Worm (Caenorhabditis elegans) whole organism, L1 larva: ENCODE measurements around the gene B0365.9.

Experiments
- C04F5.9 ChIP-seq: sonication (generic microtip); optimal IDR thresholded peaks from 2 replicates; lab custom pipeline; 2016; ENCODE audit warnings: missing genetic modification characterization, missing compliant biosample characterization
- C16A3.4 ChIP-seq: fragments of 150-350 bp; optimal IDR thresholded peaks from 2 replicates; lab custom pipeline; 2014; ENCODE audit warnings: missing biosample characterization, missing genetic modification characterization
- F16B12.6 ChIP-seq: fragments of 150-350 bp; optimal IDR thresholded peaks from 2 replicates; lab custom pipeline; 2014; ENCODE audit warnings: missing biosample characterization, missing genetic modification characterization
- aha-1 ChIP-seq: fragments of 150-350 bp; optimal IDR thresholded peaks from 2 replicates; lab custom pipeline; 2014; ENCODE audit warnings: missing biosample characterization, missing genetic modification characterization
- ama-1 ChIP-seq: fragments of 150-350 bp; optimal IDR thresholded peaks from 2 replicates; lab custom pipeline; 2014
- blmp-1 ChIP-seq: fragments of 150-350 bp; optimal IDR thresholded peaks from 2 replicates; lab custom pipeline; 2014; ENCODE audit warnings: missing biosample characterization, missing genetic modification characterization
- ceh-82 ChIP-seq, 3 experiments: fragments of 150-350 bp in 1 of 3; sonication (generic microtip) in 2 of 3; optimal IDR thresholded peaks; 2 replicates each; lab custom pipeline; 2014 to 2017; ENCODE audit warnings: missing biosample characterization in 3 of 3, missing genetic modification characterization in 3 of 3
- ceh-88 ChIP-seq: fragments of 200-800 bp; sonication (Bioruptor generic); IDR thresholded peaks from 2 replicates; pipeline ENCODE4 v1.3.6; 2022; ENCODE audit warnings: missing genetic modification characterization, missing compliant biosample characterization
- ces-1 ChIP-seq: fragments of 150-350 bp; optimal IDR thresholded peaks from 2 replicates; lab custom pipeline; 2014; ENCODE audit warnings: missing biosample characterization, missing genetic modification reagents, missing genetic modification characterization
- dpl-1 ChIP-seq, 3 experiments: fragments of 150-350 bp in 2 of 3; sonication (generic microtip) in 1 of 3; optimal IDR thresholded peaks; 2 replicates each; lab custom pipeline; 2014 to 2017; ENCODE audit warnings: missing biosample characterization in 3 of 3, missing genetic modification characterization in 3 of 3, missing genetic modification reagents in 3 of 3
- dsc-1 ChIP-seq: sonication (generic microtip); optimal IDR thresholded peaks from 2 replicates; lab custom pipeline; 2016; ENCODE audit warnings: mild to moderate bottlenecking, missing genetic modification characterization, missing compliant biosample characterization
- efl-1 ChIP-seq, 4 experiments: fragments of 150-350 bp; optimal IDR thresholded peaks in 3 of 4; peaks in 1 of 4; 1 replicate in 1 of 4; 2 replicates in 3 of 4; lab custom pipeline; 2014; ENCODE audit warnings: missing biosample characterization in 2 of 4, missing genetic modification characterization in 2 of 4, missing genetic modification reagents in 2 of 4
- efl-3 ChIP-seq: fragments of 200-800 bp; sonication (Bioruptor generic); optimal IDR thresholded peaks from 2 replicates; lab custom pipeline; 2018; ENCODE audit warnings: mild to moderate bottlenecking, missing genetic modification characterization, missing compliant biosample characterization
- egl-13 ChIP-seq: sonication (generic microtip); optimal IDR thresholded peaks from 2 replicates; lab custom pipeline; 2016; ENCODE audit warnings: missing genotype, missing genetic modification reagents, missing genetic modification characterization, missing compliant biosample characterization
- egl-27 ChIP-seq, 2 experiments: fragments of 150-350 bp in 1 of 2; sonication (generic microtip); optimal IDR thresholded peaks; 3 replicates each; lab custom pipeline; 2017 to 2018; ENCODE audit warnings: missing biosample characterization in 2 of 2, missing genetic modification characterization in 2 of 2, missing genetic modification reagents in 2 of 2
- elt-2 ChIP-seq: sonication (generic microtip); optimal IDR thresholded peaks from 2 replicates; lab custom pipeline; 2016; ENCODE audit warnings: missing genetic modification characterization, mild to moderate bottlenecking, inconsistent platforms, missing compliant biosample characterization, missing genetic modification reagents
- elt-3 ChIP-seq, 6 experiments: fragments of 150-350 bp in 1 of 6; sonication (generic microtip); optimal IDR thresholded peaks; 2 replicates each; lab custom pipeline; 2017 to 2018; ENCODE audit warnings: missing biosample characterization in 6 of 6, missing genetic modification characterization in 6 of 6, inconsistent platforms in 1 of 6
- ets-5 ChIP-seq: fragments of 200-800 bp; sonication (Bioruptor generic); IDR thresholded peaks from 2 replicates; pipeline ENCODE4 v1.3.6; 2022; ENCODE audit warnings: missing genetic modification characterization, missing compliant biosample characterization
- fkh-8 ChIP-seq: sonication (generic microtip); optimal IDR thresholded peaks from 2 replicates; lab custom pipeline; 2016; ENCODE audit warnings: mild to moderate bottlenecking, missing genetic modification characterization, missing compliant biosample characterization
- fos-1 ChIP-seq: fragments of 150-350 bp; optimal IDR thresholded peaks from 2 replicates; lab custom pipeline; 2014; ENCODE audit warnings: missing biosample characterization, missing genetic modification characterization
- grh-1 ChIP-seq: fragments of 200-800 bp; sonication (Bioruptor generic); IDR thresholded peaks from 2 replicates; pipeline ENCODE4 v1.3.6; 2022; ENCODE audit warnings: missing genetic modification reagents, missing genetic modification characterization, missing compliant biosample characterization
- hlh-17 ChIP-seq: fragments of 200-800 bp; sonication (Bioruptor generic); optimal IDR thresholded peaks from 2 replicates; lab custom pipeline; 2018; ENCODE audit warnings: missing genetic modification characterization, mild to moderate bottlenecking, missing compliant biosample characterization, moderate library complexity, borderline replicate concordance
- irx-1 ChIP-seq: sonication (generic microtip); optimal IDR thresholded peaks from 2 replicates; lab custom pipeline; 2016; ENCODE audit warnings: missing genetic modification characterization, missing compliant biosample characterization
- lin-14 ChIP-seq: fragments of 200-800 bp; sonication (Bioruptor generic); optimal IDR thresholded peaks from 2 replicates; lab custom pipeline; 2018; ENCODE audit warnings: mild to moderate bottlenecking, missing genetic modification characterization, moderate library complexity, missing compliant biosample characterization
- lin-15B ChIP-seq: fragments of 150-350 bp; sonication (generic microtip); optimal IDR thresholded peaks from 3 replicates; lab custom pipeline; 2014; ENCODE audit warnings: missing biosample characterization, missing genetic modification characterization
- lin-35 ChIP-seq, 2 experiments: fragments of 150-350 bp; optimal IDR thresholded peaks; 2 replicates each; lab custom pipeline; 2014; ENCODE audit warnings: missing biosample characterization in 2 of 2, missing genetic modification characterization in 2 of 2, missing genetic modification reagents in 2 of 2
- mab-9 ChIP-seq: fragments of 200-800 bp; sonication (Bioruptor generic); IDR thresholded peaks from 2 replicates; pipeline ENCODE4 v1.3.6; 2022; ENCODE audit warnings: missing genetic modification reagents, missing genetic modification characterization, missing compliant biosample characterization
- mdl-1 ChIP-seq, 2 experiments: fragments of 150-350 bp; optimal IDR thresholded peaks; 2 replicates each; lab custom pipeline; 2014 to 2017; ENCODE audit warnings: missing biosample characterization in 2 of 2, missing genetic modification characterization in 2 of 2, inconsistent platforms in 1 of 2
- mef-2 ChIP-seq: fragments of 150-350 bp; optimal IDR thresholded peaks from 2 replicates; lab custom pipeline; 2014; ENCODE audit warnings: missing biosample characterization, missing genetic modification characterization
- nhr-19 ChIP-seq: fragments of 200-800 bp; sonication (Bioruptor generic); conservative IDR thresholded peaks from 2 replicates; pipeline ENCODE4 v1.3.6; 2022; ENCODE audit warnings: missing genetic modification characterization, missing compliant biosample characterization
- nhr-20 ChIP-seq: sonication (generic microtip); optimal IDR thresholded peaks from 2 replicates; lab custom pipeline; 2016; ENCODE audit warnings: mild to moderate bottlenecking, missing genetic modification characterization, missing compliant biosample characterization
- nhr-237 ChIP-seq: fragments of 150-350 bp; optimal IDR thresholded peaks from 2 replicates; lab custom pipeline; 2014; ENCODE audit warnings: missing biosample characterization, missing genetic modification characterization
- nhr-28 ChIP-seq: fragments of 150-350 bp; optimal IDR thresholded peaks from 2 replicates; lab custom pipeline; 2014; ENCODE audit warnings: missing biosample characterization, missing genetic modification characterization
- nhr-71 ChIP-seq: sonication (generic microtip); optimal IDR thresholded peaks from 2 replicates; lab custom pipeline; 2016; ENCODE audit warnings: mild to moderate bottlenecking, missing genetic modification characterization, moderate library complexity, missing compliant biosample characterization
- nhr-85 ChIP-seq: sonication (generic microtip); peaks from one replicate; lab custom pipeline; 2016; ENCODE audit warnings: missing genetic modification characterization, inconsistent platforms, missing compliant biosample characterization
- nhr-90 ChIP-seq: sonication (generic microtip); optimal IDR thresholded peaks from 2 replicates; lab custom pipeline; 2016; ENCODE audit warnings: mild to moderate bottlenecking, missing genetic modification characterization, missing compliant biosample characterization; ENCODE audit not compliant: poor library complexity
- pax-3 ChIP-seq: fragments of 200-800 bp; sonication (Bioruptor generic); optimal IDR thresholded peaks from 2 replicates; lab custom pipeline; 2018; ENCODE audit warnings: mild to moderate bottlenecking, missing genetic modification characterization, moderate library complexity, missing compliant biosample characterization
- rnt-1 ChIP-seq: sonication (generic microtip); optimal IDR thresholded peaks from 2 replicates; lab custom pipeline; 2016; ENCODE audit warnings: mild to moderate bottlenecking, missing genetic modification characterization, moderate library complexity, missing compliant biosample characterization
- snpc-4 ChIP-seq: fragments of 150-350 bp; optimal IDR thresholded peaks from 2 replicates; lab custom pipeline; 2014; ENCODE audit warnings: missing biosample characterization, missing genetic modification characterization
- snu-23 ChIP-seq: sonication (generic microtip); optimal IDR thresholded peaks from 2 replicates; lab custom pipeline; 2016; ENCODE audit warnings: missing genetic modification characterization, missing compliant biosample characterization
- sox-4 ChIP-seq: sonication (generic microtip); optimal IDR thresholded peaks from 2 replicates; lab custom pipeline; 2016; ENCODE audit warnings: missing genetic modification characterization, missing compliant biosample characterization
- swsn-7 ChIP-seq: sonication (generic microtip); optimal IDR thresholded peaks from 2 replicates; lab custom pipeline; 2016; ENCODE audit warnings: missing genetic modification characterization, missing compliant biosample characterization
- tbx-2 ChIP-seq: sonication (generic microtip); optimal IDR thresholded peaks from 2 replicates; lab custom pipeline; 2016; ENCODE audit warnings: missing genetic modification characterization, missing compliant biosample characterization
- tlp-1 ChIP-seq: fragments of 150-350 bp; optimal IDR thresholded peaks from 2 replicates; lab custom pipeline; 2014; ENCODE audit warnings: missing biosample characterization, missing genetic modification characterization
- unc-130 ChIP-seq: fragments of 150-350 bp; optimal IDR thresholded peaks from 2 replicates; lab custom pipeline; 2017; ENCODE audit warnings: missing biosample characterization, missing genetic modification characterization, inconsistent platforms
- unc-62 ChIP-seq: fragments of 150-350 bp; optimal IDR thresholded peaks from 2 replicates; lab custom pipeline; 2014; ENCODE audit warnings: missing biosample characterization, missing genetic modification reagents, missing genetic modification characterization
- unc-86 ChIP-seq: sonication (generic microtip); optimal IDR thresholded peaks from 2 replicates; lab custom pipeline; 2016; ENCODE audit warnings: missing genetic modification characterization, missing compliant biosample characterization
- unc-98 ChIP-seq: fragments of 200-800 bp; sonication (Bioruptor generic); IDR thresholded peaks from 2 replicates; pipeline ENCODE4 v1.3.6; 2022; ENCODE audit warnings: missing genetic modification characterization, missing compliant biosample characterization
- ztf-11 ChIP-seq, 2 experiments: sonication (generic microtip); optimal IDR thresholded peaks; 2 replicates each; lab custom pipeline; 2016 to 2017; ENCODE audit warnings: missing genetic modification characterization in 2 of 2, missing biosample characterization in 1 of 2, missing compliant biosample characterization in 1 of 2
- ztf-4 ChIP-seq: fragments of 150-350 bp; optimal IDR thresholded peaks from 2 replicates; lab custom pipeline; 2014; ENCODE audit warnings: missing biosample characterization, missing genetic modification characterization

The B0365.9 gene

DNA sequence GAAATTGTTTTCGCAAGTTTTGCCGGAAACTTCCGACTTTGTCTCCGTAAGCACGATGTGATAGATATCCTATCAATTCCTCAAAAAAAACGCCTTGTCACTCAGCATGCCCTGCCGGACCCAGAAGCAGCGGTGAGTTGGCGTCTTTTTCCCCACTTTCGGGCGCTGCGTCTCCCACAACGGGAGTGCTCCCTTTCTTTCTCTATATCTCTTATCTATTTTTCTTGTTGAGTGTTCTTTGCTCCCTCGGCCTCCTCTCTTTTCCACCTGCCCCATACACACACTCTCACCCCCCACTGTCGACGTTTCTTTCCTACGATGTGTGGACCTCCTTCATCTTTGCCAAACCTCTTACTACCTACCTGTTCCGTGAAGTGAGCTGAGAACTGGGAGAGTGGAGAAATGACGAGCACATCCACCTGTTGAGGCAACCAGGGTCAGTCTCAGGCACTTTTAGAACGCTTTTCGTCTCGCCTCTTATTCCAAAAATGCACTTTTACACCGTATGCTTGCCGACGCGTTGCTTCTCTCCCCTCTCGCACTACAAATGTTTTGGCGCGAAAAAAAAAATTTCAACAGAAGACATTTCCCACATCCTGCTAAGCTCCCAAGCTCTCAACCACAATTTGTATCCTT, 47.3 kb downstream of the B0365.9 start (continued):
- peak; percentile 78 for TF ChIP-seq swsn-7 (tag; lab: Kevin White, UChicago)
- no peak for TF ChIP-seq efl-3 (GFP tag; lab: Kevin White, UChicago)
- no peak for TF ChIP-seq mab-9 (GFP tag; lab: Robert Waterston, UW)
- TF ChIP-seq ces-1 (GFP tag; lab: Kevin White, UChicago), result no peak
- no peak for TF ChIP-seq tlp-1 (tag; lab: Kevin White, UChicago)
- TF ChIP-seq nhr-237 (tag; lab: Kevin White, UChicago), result peak; percentile 21
- TF ChIP-seq efl-1 (optimal IDR thresholded peaks at IDR 0.05; lab: Kevin White, UChicago), result peak; percentile 44 to 52
- TF ChIP-seq efl-1 (GFP tag; optimal IDR thresholded peaks at IDR 0.05 in 1 of 2; lab: Kevin White, UChicago), result peak; percentile 29 to 92
- peak; percentile 77 for TF ChIP-seq mef-2 (tag; lab: Kevin White, UChicago)
- TF ChIP-seq sox-4, result no peak
- no peak for TF ChIP-seq ets-5
- TF ChIP-seq egl-13, result peak; percentile 58
- TF ChIP-seq unc-86, result peak; percentile 48
- TF ChIP-seq nhr-28 (tag; lab: Kevin White, UChicago), result no peak
- TF ChIP-seq hlh-17, result no peak

ce11 chrV:13085227-13085640, 48.1 kb downstream of the B0365.9 start:
- TF ChIP-seq snpc-4 (tag; lab: Kevin White, UChicago) (no peak), lin-15B (tag; lab: Kevin White, UChicago) (no peak), fkh-8 (no peak), C16A3.4 (tag; lab: Kevin White, UChicago) (no peak), lin-35 (GFP tag; optimal IDR thresholded peaks at IDR 0.05; lab: Kevin White, UChicago) (peak in 1 of 2 experiments; percentile 69), efl-1 (optimal IDR thresholded peaks at IDR 0.05; lab: Kevin White, UChicago) (no peak), efl-1 (GFP tag; optimal IDR thresholded peaks at IDR 0.05 in 1 of 2; lab: Kevin White, UChicago) (no peak), egl-13 (no peak), nhr-19 (GFP tag; lab: Robert Waterston, UW) (peak; percentile 57), elt-3 (tag; optimal IDR thresholded peaks at IDR 0.05; lab: Kevin White, UChicago) (peak in 2 of 6 experiments; percentile 50 to 87), elt-2 (tag; lab: Kevin White, UChicago) (peak; percentile 60), unc-62 (GFP tag; lab: Kevin White, UChicago) (no peak), unc-98 (GFP tag; lab: Robert Waterston, UW) (no peak), mdl-1 (tag; optimal IDR thresholded peaks at IDR 0.05; lab: Kevin White, UChicago) (peak in 1 of 2 experiments; percentile 29), ama-1 (lab: Kevin White, UChicago) (no peak), dsc-1 (tag; lab: Kevin White, UChicago) (no peak), tlp-1 (tag; lab: Kevin White, UChicago) (no peak), fos-1 (tag; lab: Kevin White, UChicago) (no peak), dpl-1 (GFP tag; optimal IDR thresholded peaks at IDR 0.05; lab: Kevin White, UChicago) (peak in 1 of 3 experiments; percentile 37), ztf-4 (no peak), ztf-11 (tag; optimal IDR thresholded peaks at IDR 0.05; lab: Kevin White, UChicago) (no peak), grh-1 (peak; percentile 29; the same call in 1 of the 2 replicates), nhr-90 (tag; lab: Kevin White, UChicago) (peak; percentile 24), unc-86 (no peak), nhr-85 (tag; lab: Kevin White, UChicago) (peak; percentile 87), lin-14 (GFP tag; lab: Kevin White, UChicago) (peak; percentile 58), F16B12.6 (tag; lab: Kevin White, UChicago) (no peak), ceh-88 (no peak), blmp-1 (tag; lab: Kevin White, UChicago) (peak; percentile 41), nhr-71 (tag; lab: Kevin White, UChicago) (peak; percentile 25), pax-3 (tag; lab: Kevin White, UChicago) (no peak), snu-23 (GFP tag; lab: Kevin White, UChicago) (peak; percentile 42), hlh-17 (no peak), ceh-82 (tag; optimal IDR thresholded peaks at IDR 0.05; lab: Kevin White, UChicago) (no peak), irx-1 (tag; lab: Kevin White, UChicago) (no peak), unc-130 (tag; lab: Kevin White, UChicago) (no peak), rnt-1 (no peak), nhr-20 (peak; percentile 60), egl-27 (tag; optimal IDR thresholded peaks at IDR 0.05; lab: Kevin White, UChicago) (no peak), tbx-2 (peak; percentile 35), aha-1 (no peak), C04F5.9 (tag; lab: Kevin White, UChicago) (no peak)
- TF ChIP-seq, all 84 proteins: peak for 15
